Worm (Caenorhabditis elegans) whole organism, L1 larva: ENCODE results near the gene ephx-1.

Experiments used
- fos-1 ChIP-seq: fragments of 150-350 bp; optimal IDR thresholded peaks from 2 replicates; lab custom pipeline; 2014; ENCODE audit warnings: missing biosample characterization, missing genetic modification characterization
- pqm-1 ChIP-seq: sonication (generic microtip); optimal IDR thresholded peaks from 3 replicates; lab custom pipeline; 2017; ENCODE audit warnings: missing biosample characterization, missing genetic modification characterization

ce11 chrII:4028276-4028675, 23.6 kb downstream of the ephx-1 start, which contains the start of gene K07D4.9:
- TF ChIP-seq pqm-1 (tag; lab: Kevin White, UChicago) = no peak
- no peak for TF ChIP-seq fos-1 (tag; lab: Kevin White, UChicago)
